Fruit fly (Drosophila melanogaster): Measurements from ENCODE around the gene Diap1.

- TF ChIP-seq CG34367 (tag; optimal IDR thresholded peaks at IDR 0.05) (no peak), Pif1A (GFP tag; optimal IDR thresholded peaks at IDR 0.05) (no peak), Ets98B (GFP tag; IDR thresholded peaks at IDR 0.05) (no peak), D1 (tag; optimal IDR thresholded peaks at IDR 0.05) (no peak), CG17806 (tag; optimal IDR thresholded peaks at IDR 0.05) (no peak), Pif1B (GFP tag; optimal IDR thresholded peaks at IDR 0.05) (no peak), EcR (GFP tag; optimal IDR thresholded peaks at IDR 0.05) (no peak), CG4496 (GFP tag; IDR thresholded peaks at IDR 0.05) (no peak)
Observed at dm6 chr3L:16014515-16014914, 36.3 kb downstream of the Diap1 start.
